Fruit fly (Drosophila melanogaster) whole organism, wandering third instar larva: ENCODE results near the gene CG9926.

ENCODE experiments used
- Abd-B ChIP-seq: fragments of >200 bp; optimal IDR thresholded peaks from 2 replicates; lab custom pipeline; 2017; ENCODE audit warnings: missing biosample characterization, missing genetic modification characterization
- CG32264 ChIP-seq: fragments of 200-800 bp; sonication (Bioruptor generic); optimal IDR thresholded peaks from 2 replicates; lab custom pipeline; 2016; ENCODE audit warnings: missing biosample characterization, missing genetic modification characterization
- CG9705 ChIP-seq: fragments of 200-800 bp; sonication (Bioruptor generic); optimal IDR thresholded peaks from 2 replicates; lab custom pipeline; 2018; ENCODE audit warnings: missing biosample characterization, mild to moderate bottlenecking, missing genetic modification characterization
- CrebA ChIP-seq: fragments of 200-800 bp; sonication (Bioruptor generic); optimal IDR thresholded peaks from 2 replicates; lab custom pipeline; 2016; ENCODE audit warnings: missing biosample characterization, mild to moderate bottlenecking, missing genetic modification characterization, borderline replicate concordance
- Dfd ChIP-seq: fragments of >200 bp; optimal IDR thresholded peaks from 2 replicates; lab custom pipeline; 2017; ENCODE audit warnings: missing biosample characterization, missing genetic modification characterization
- Dif ChIP-seq: fragments of 200-275, 200-300 bp; sonication (Bioruptor generic); optimal IDR thresholded peaks from 2 replicates; lab custom pipeline; 2018; ENCODE audit warnings: missing biosample characterization, missing genetic modification characterization; ENCODE audit not compliant: partially characterized antibody
- GATAd ChIP-seq: sonication (Bioruptor generic); optimal IDR thresholded peaks from 2 replicates; lab custom pipeline; 2016; ENCODE audit warnings: missing biosample characterization, missing genetic modification characterization
- HLH106 ChIP-seq: fragments of 200-800 bp; optimal IDR thresholded peaks from 3 replicates; lab custom pipeline; 2019; ENCODE audit warnings: missing biosample characterization, mild to moderate bottlenecking, missing genetic modification characterization, moderate library complexity
- Hnf4 ChIP-seq: fragments of 200-800 bp; sonication (Bioruptor generic); optimal IDR thresholded peaks from 2 replicates; lab custom pipeline; 2016; ENCODE audit warnings: missing biosample characterization, mild to moderate bottlenecking, missing genetic modification characterization
- Hr78 ChIP-seq: fragments of >200 bp; optimal IDR thresholded peaks from 2 replicates; lab custom pipeline; 2017; ENCODE audit warnings: missing biosample characterization, missing genetic modification characterization
- Hr83 ChIP-seq: fragments of 200-300 bp; sonication (Bioruptor generic); optimal IDR thresholded peaks from 2 replicates; lab custom pipeline; 2016; ENCODE audit warnings: missing biosample characterization, mild to moderate bottlenecking, missing genetic modification characterization, moderate library complexity; ENCODE audit not compliant: poor library complexity, severe bottlenecking
- Jra ChIP-seq: sonication (Bioruptor generic); optimal IDR thresholded peaks from 2 replicates; lab custom pipeline; 2016; ENCODE audit warnings: missing biosample characterization, missing genetic modification characterization
- Mio ChIP-seq: sonication (Bioruptor generic); optimal IDR thresholded peaks from 2 replicates; lab custom pipeline; 2016; ENCODE audit warnings: missing biosample characterization, missing genetic modification characterization
- Myc ChIP-seq: fragments of >200 bp; optimal IDR thresholded peaks from 2 replicates; lab custom pipeline; 2017
- N ChIP-seq: fragments of >200 bp; optimal IDR thresholded peaks from 2 replicates; lab custom pipeline; 2018; ENCODE audit warnings: missing biosample characterization, missing external identifiers, missing genetic modification characterization
- OdsH ChIP-seq: fragments of 200-800 bp; sonication (Bioruptor generic); optimal IDR thresholded peaks from 2 replicates; lab custom pipeline; 2016; ENCODE audit warnings: missing biosample characterization, mild to moderate bottlenecking, missing genetic modification characterization
- Rel ChIP-seq, 2 experiments: fragments of 200-800 bp; sonication (Bioruptor generic) in 1 of 2; optimal IDR thresholded peaks; 2 replicates in 1 of 2; 3 replicates in 1 of 2; lab custom pipeline; 2016 to 2019; ENCODE audit warnings: mild to moderate bottlenecking in 2 of 2, missing biosample characterization in 2 of 2, missing genetic modification characterization in 2 of 2, moderate library complexity in 1 of 2
- Sp1 ChIP-seq: fragments of 200-800 bp; sonication (Bioruptor generic); optimal IDR thresholded peaks from 3 replicates; lab custom pipeline; 2019; ENCODE audit warnings: missing biosample characterization, mild to moderate bottlenecking, missing genetic modification characterization, moderate library complexity
- Vsx2 ChIP-seq: fragments of 200-300, 225-300 bp; sonication (Bioruptor generic); optimal IDR thresholded peaks from 2 replicates; lab custom pipeline; 2018; ENCODE audit warnings: missing biosample characterization, missing genetic modification characterization; ENCODE audit not compliant: partially characterized antibody
- br ChIP-seq: fragments of 200-800 bp; sonication (Bioruptor generic); optimal IDR thresholded peaks from 2 replicates; lab custom pipeline; 2016; ENCODE audit warnings: missing biosample characterization, missing genetic modification characterization
- brk ChIP-seq: fragments of 200-800 bp; sonication (Bioruptor generic); optimal IDR thresholded peaks from 2 replicates; lab custom pipeline; 2016; ENCODE audit warnings: missing biosample characterization, mild to moderate bottlenecking, missing genetic modification characterization
- dl ChIP-seq, 2 experiments: fragments of 175-275, 200-275 bp in 1 of 2; fragments of 200-275 bp in 1 of 2; sonication (Bioruptor generic); optimal IDR thresholded peaks; lab custom pipeline; 2018; ENCODE audit warnings: mild to moderate bottlenecking in 2 of 2, missing biosample characterization in 2 of 2, missing genetic modification characterization in 2 of 2, moderate library complexity in 2 of 2; ENCODE audit not compliant: partially characterized antibody in 2 of 2, insufficient read depth in 1 of 2
- dmrt93B ChIP-seq: fragments of 200-800 bp; sonication (Bioruptor generic); optimal IDR thresholded peaks from 2 replicates; lab custom pipeline; 2018; ENCODE audit warnings: missing biosample characterization, mild to moderate bottlenecking, missing genetic modification characterization
- dsf ChIP-seq: sonication (Bioruptor generic); optimal IDR thresholded peaks from 2 replicates; lab custom pipeline; 2016; ENCODE audit warnings: missing biosample characterization, missing genetic modification characterization, borderline replicate concordance
- ey ChIP-seq: fragments of 200-800 bp; sonication (Bioruptor generic); optimal IDR thresholded peaks from 2 replicates; lab custom pipeline; 2016; ENCODE audit warnings: missing biosample characterization, missing genetic modification characterization
- foxo ChIP-seq, 2 experiments: fragments of 200-800 bp; sonication (Bioruptor generic); optimal IDR thresholded peaks; 2 replicates in 1 of 2; 3 replicates in 1 of 2; lab custom pipeline; 2016 to 2017; ENCODE audit warnings: missing biosample characterization in 2 of 2, missing genetic modification characterization in 2 of 2
- fru ChIP-seq: fragments of 200-800 bp; sonication (Bioruptor generic); optimal IDR thresholded peaks from 3 replicates; lab custom pipeline; 2016; ENCODE audit warnings: missing biosample characterization, mild to moderate bottlenecking, missing genetic modification characterization
- h ChIP-seq: fragments of 200-800 bp; sonication (Bioruptor generic); optimal IDR thresholded peaks from 3 replicates; lab custom pipeline; 2016; ENCODE audit warnings: missing biosample characterization, mild to moderate bottlenecking, missing genetic modification characterization
- jim ChIP-seq: fragments of 175-275, 200-325 bp; sonication (Bioruptor generic); optimal IDR thresholded peaks from 2 replicates; lab custom pipeline; 2016; ENCODE audit warnings: missing biosample characterization, mild to moderate bottlenecking, missing genetic modification characterization
- lola ChIP-seq: fragments of >200 bp; optimal IDR thresholded peaks from 2 replicates; lab custom pipeline; 2017; ENCODE audit warnings: missing biosample characterization, missing genetic modification characterization
- pan ChIP-seq: fragments of >200 bp; optimal IDR thresholded peaks from 2 replicates; lab custom pipeline; 2017
- psq ChIP-seq: fragments of 200-800 bp; sonication (Bioruptor generic); optimal IDR thresholded peaks from 3 replicates; lab custom pipeline; 2017; ENCODE audit warnings: missing biosample characterization, mild to moderate bottlenecking, missing genetic modification characterization, moderate library complexity
- rgr ChIP-seq: fragments of 200-800 bp; sonication (Bioruptor generic); optimal IDR thresholded peaks from 3 replicates; lab custom pipeline; 2016; ENCODE audit warnings: missing biosample characterization, mild to moderate bottlenecking, missing genetic modification characterization
- sage ChIP-seq: fragments of 200-800 bp; sonication (Bioruptor generic); optimal IDR thresholded peaks from 2 replicates; lab custom pipeline; 2016; ENCODE audit warnings: missing biosample characterization, mild to moderate bottlenecking, missing genetic modification characterization
- sv ChIP-seq: fragments of 200-800 bp; sonication (Bioruptor generic); optimal IDR thresholded peaks from 3 replicates; lab custom pipeline; 2016; ENCODE audit warnings: missing biosample characterization, missing genetic modification characterization
- tai ChIP-seq: sonication (Bioruptor generic); optimal IDR thresholded peaks from 2 replicates; lab custom pipeline; 2016; ENCODE audit warnings: missing biosample characterization, missing genetic modification characterization
- usp ChIP-seq: fragments of >200 bp; optimal IDR thresholded peaks from 2 replicates; lab custom pipeline; 2017; ENCODE audit warnings: missing biosample characterization, missing genetic modification characterization
- woc ChIP-seq: sonication (Bioruptor generic); optimal IDR thresholded peaks from 2 replicates; lab custom pipeline; 2016; ENCODE audit warnings: missing biosample characterization, mild to moderate bottlenecking, missing genetic modification characterization

Gene CG9926

DNA sequence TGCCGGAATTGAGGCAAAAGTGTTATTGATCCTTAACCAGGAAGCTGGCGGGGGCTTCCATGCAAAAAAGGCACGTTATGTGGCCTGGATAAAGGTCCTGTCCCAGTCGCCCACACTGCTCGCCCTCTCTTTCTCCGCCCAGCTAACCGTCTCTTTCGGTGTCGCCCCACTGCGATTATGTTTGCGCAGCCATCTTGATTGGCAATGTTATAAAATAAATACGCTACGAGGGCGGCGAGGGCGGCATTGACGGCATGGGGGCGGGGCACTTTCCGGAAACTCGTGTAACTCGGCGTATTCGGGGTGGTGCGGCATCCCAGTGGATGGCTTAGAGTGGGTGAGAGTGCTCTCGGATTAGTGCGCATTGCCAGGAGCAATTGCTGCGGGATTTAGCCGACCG lies 27.3 kb downstream of the CG9926 start:
- TF ChIP-seq HLH106 = no peak
- TF ChIP-seq br = no peak
- no peak for TF ChIP-seq Dfd (GFP tag; lab: Kevin White, UChicago)
- no peak for TF ChIP-seq dsf (GFP tag; lab: Kevin White, UChicago)
- no peak for TF ChIP-seq Mio (GFP tag; lab: Kevin White, UChicago)
- TF ChIP-seq woc (GFP tag; lab: Kevin White, UChicago) = no peak
- no peak for TF ChIP-seq Jra (GFP tag; lab: Kevin White, UChicago)
- TF ChIP-seq h (GFP tag; lab: Kevin White, UChicago) = no peak
- TF ChIP-seq Rel (GFP tag; optimal IDR thresholded peaks at IDR 0.05; lab: Kevin White, UChicago) = no peak
- TF ChIP-seq Rel (tag; optimal IDR thresholded peaks at IDR 0.05; lab: Kevin White, UChicago) = no peak
- TF ChIP-seq Sp1 (GFP tag; lab: Kevin White, UChicago) = no peak
- no peak for TF ChIP-seq dl (GFP tag; optimal IDR thresholded peaks at IDR 0.05; lab: Kevin White, UChicago; ENCODE audit: insufficient read depth in 1 of 2, partially characterized antibody in 2 of 2)
- no peak for TF ChIP-seq rgr (GFP tag; lab: Kevin White, UChicago)
- TF ChIP-seq Hr78 (GFP tag; lab: Kevin White, UChicago) = no peak
- no peak for TF ChIP-seq dmrt93B (GFP tag; lab: Kevin White, UChicago)
- TF ChIP-seq Dif (GFP tag; lab: Kevin White, UChicago) = no peak
- no peak for TF ChIP-seq lola (GFP tag; lab: Kevin White, UChicago)
- TF ChIP-seq fru (GFP tag; lab: Kevin White, UChicago) = no peak
- no peak for TF ChIP-seq GATAd
- TF ChIP-seq N = no peak

DNA sequence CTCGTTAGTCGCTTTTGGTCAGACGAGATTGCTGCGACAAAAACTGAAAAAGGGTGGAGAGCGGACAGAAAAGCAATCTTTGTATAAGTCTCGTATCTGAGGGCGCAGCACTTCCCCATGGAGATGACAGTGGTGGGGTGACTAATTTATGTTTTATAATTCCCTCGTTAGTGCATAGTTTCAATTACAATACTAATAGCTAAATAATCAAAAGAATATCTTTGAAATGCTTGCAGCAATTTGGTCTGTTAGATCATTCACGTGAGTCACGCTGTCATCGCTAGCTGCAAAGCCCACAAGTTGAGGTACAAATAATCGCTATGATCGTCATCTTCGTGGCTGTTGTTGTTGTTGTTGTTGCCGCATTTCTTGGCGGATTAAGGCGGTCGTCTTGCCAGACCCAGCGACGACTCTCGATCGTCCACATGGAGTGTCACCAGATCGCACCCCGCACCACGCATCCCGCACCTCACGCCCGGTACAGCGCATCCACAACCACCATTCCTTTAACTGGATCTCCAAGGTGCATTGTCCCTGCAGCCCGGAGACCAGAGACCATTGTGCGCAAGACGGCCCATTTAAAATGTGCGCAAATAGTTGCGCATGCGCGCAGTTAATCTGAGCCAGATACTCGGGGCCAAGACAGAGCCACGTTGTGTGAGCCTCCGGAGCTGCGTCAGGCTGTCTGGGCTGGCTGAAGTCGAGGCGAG lies 29.0 kb downstream of the CG9926 start:
- TF ChIP-seq Myc (lab: Kevin White, UChicago) (no peak), Jra (GFP tag; lab: Kevin White, UChicago) (peak; percentile 31), psq (GFP tag; lab: Kevin White, UChicago) (peak; percentile 63), CrebA (GFP tag; lab: Kevin White, UChicago) (no peak), OdsH (GFP tag; lab: Kevin White, UChicago) (peak; percentile 84), dmrt93B (GFP tag; lab: Kevin White, UChicago) (peak; percentile 76), Dfd (GFP tag; lab: Kevin White, UChicago) (no peak), dl (GFP tag; optimal IDR thresholded peaks at IDR 0.05; lab: Kevin White, UChicago; ENCODE audit: insufficient read depth in 1 of 2, partially characterized antibody in 2 of 2) (no peak), HLH106 (peak; percentile 82), tai (GFP tag; lab: Kevin White, UChicago) (peak; percentile 64), lola (GFP tag; lab: Kevin White, UChicago) (no peak), ey (GFP tag; lab: Kevin White, UChicago) (peak; percentile 87), N (no peak), rgr (GFP tag; lab: Kevin White, UChicago) (peak; percentile 77), Dif (GFP tag; lab: Kevin White, UChicago) (no peak), woc (GFP tag; lab: Kevin White, UChicago) (peak; percentile 77), Rel (GFP tag; optimal IDR thresholded peaks at IDR 0.05; lab: Kevin White, UChicago) (no peak), Rel (tag; optimal IDR thresholded peaks at IDR 0.05; lab: Kevin White, UChicago) (peak; percentile 52), fru (GFP tag; lab: Kevin White, UChicago) (peak; percentile 77), usp (no peak), brk (GFP tag; lab: Kevin White, UChicago) (no peak), foxo (GFP tag; optimal IDR thresholded peaks at IDR 0.05; lab: Kevin White, UChicago) (peak in 1 of 2 experiments; percentile 81), jim (GFP tag; lab: Kevin White, UChicago) (no peak), sv (GFP tag; lab: Kevin White, UChicago) (no peak), Hr78 (GFP tag; lab: Kevin White, UChicago) (no peak), Hnf4 (peak; percentile 70), Hr83 (no peak), Mio (GFP tag; lab: Kevin White, UChicago) (no peak), dsf (GFP tag; lab: Kevin White, UChicago) (no peak), pan (lab: Kevin White, UChicago) (no peak), Abd-B (no peak), h (GFP tag; lab: Kevin White, UChicago) (peak; percentile 89), CG32264 (GFP tag; lab: Kevin White, UChicago) (no peak), CG9705 (GFP tag; lab: Kevin White, UChicago) (peak; percentile 83), GATAd (no peak), sage (GFP tag; lab: Kevin White, UChicago) (peak; percentile 80), Vsx2 (GFP tag; lab: Kevin White, UChicago) (no peak), Sp1 (GFP tag; lab: Kevin White, UChicago) (peak; percentile 80), br (peak; percentile 66)
- TF ChIP-seq, all 38 proteins: peak for 18
